Worm (Caenorhabditis elegans): ENCODE data around the gene lips-2.

The lips-2 gene

ce11 chrX:12273870-12274269, 11.7 kb upstream of the lips-2 start, which contains the start of gene H19J13.2:
TSS of gene H19J13.2 (minus strand) at chrX:12273970.
- TF ChIP-seq daf-16 (GFP tag; optimal IDR thresholded peaks at IDR 0.05): no peak
- no peak for TF ChIP-seq daf-16 (tag; optimal IDR thresholded peaks at IDR 0.05)
- no peak for TF ChIP-seq pqm-1 (tag; optimal IDR thresholded peaks at IDR 0.05)
- no peak for TF ChIP-seq dve-1 (tag; optimal IDR thresholded peaks at IDR 0.05; ENCODE audit: insufficient read depth)
- no peak for TF ChIP-seq F44E2.7 (GFP tag; IDR thresholded peaks at IDR 0.05)
- TF ChIP-seq spr-3 (GFP tag; optimal IDR thresholded peaks at IDR 0.05): no peak
- TF ChIP-seq nhr-28 (tag; optimal IDR thresholded peaks at IDR 0.05): no peak
- no peak for TF ChIP-seq lim-7 (GFP tag; IDR thresholded peaks at IDR 0.05)
- no peak for TF ChIP-seq attf-4 (tag; optimal IDR thresholded peaks at IDR 0.05)
- no peak for TF ChIP-seq aha-1 (tag)
- no peak for TF ChIP-seq mes-2 (tag; optimal IDR thresholded peaks at IDR 0.05; ENCODE audit: poor library complexity, severe bottlenecking)
- TF ChIP-seq nhr-25 (tag; optimal IDR thresholded peaks at IDR 0.05; ENCODE audit: borderline replicate concordance, insufficient read depth): no peak
- no peak for TF ChIP-seq egl-27 (tag; optimal IDR thresholded peaks at IDR 0.05)
- no peak for TF ChIP-seq hif-1 (tag; optimal IDR thresholded peaks at IDR 0.05)
- TF ChIP-seq daf-8 (GFP tag; IDR thresholded peaks at IDR 0.05): no peak
- no peak for TF ChIP-seq spr-1 (tag; optimal IDR thresholded peaks at IDR 0.05)
- TF ChIP-seq aly-2 (tag; optimal IDR thresholded peaks at IDR 0.05): no peak

DNA sequence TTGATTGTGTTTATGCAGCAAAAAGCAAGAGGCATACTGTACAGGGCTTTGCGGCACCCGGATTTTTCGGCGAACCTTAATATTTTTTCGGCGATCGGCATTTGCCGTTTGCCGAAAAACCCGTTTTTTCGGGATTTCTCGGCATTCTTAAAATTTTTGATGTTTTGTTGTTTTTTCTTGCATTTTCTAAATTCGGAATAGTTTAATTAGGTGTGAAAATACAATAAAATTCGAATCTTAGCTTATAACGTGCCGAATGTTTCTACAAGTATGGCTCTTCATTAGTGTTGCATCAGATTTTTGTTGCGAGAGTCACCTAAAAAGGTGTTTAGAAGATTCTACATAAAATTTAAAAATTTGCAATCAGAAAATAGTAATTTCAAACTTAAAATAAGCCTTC, 10.0 kb upstream of the lips-2 start, which contains the start of gene C04B4.6:
Gene C04B4.6, minus strand, starts transcription at position 101 of the 400 bp plus-strand sequence.
- TF ChIP-seq lir-3 (tag; optimal IDR thresholded peaks at IDR 0.05): no peak
- TF ChIP-seq tag-97 (GFP tag; IDR thresholded peaks at IDR 0.05): no peak
- no peak for TF ChIP-seq dpl-1 (GFP tag; optimal IDR thresholded peaks at IDR 0.05)
- TF ChIP-seq Y105C5A.15 (GFP tag; IDR thresholded peaks at IDR 0.05): no peak
- no peak for TF ChIP-seq vab-7 (GFP tag; IDR thresholded peaks at IDR 0.05)
- TF ChIP-seq duxl-1 (tag; optimal IDR thresholded peaks at IDR 0.05; ENCODE audit: poor library complexity): no peak
- no peak for TF ChIP-seq skn-1 (tag; optimal IDR thresholded peaks at IDR 0.05)
- no peak for TF ChIP-seq Y5F2A.4 (GFP tag; optimal IDR thresholded peaks at IDR 0.05)
- no peak for TF ChIP-seq unc-39 (tag; optimal IDR thresholded peaks at IDR 0.05)
- no peak for TF ChIP-seq Y75B8A.6 (GFP tag; IDR thresholded peaks at IDR 0.05)
- no peak for TF ChIP-seq zfp-2 (tag; optimal IDR thresholded peaks at IDR 0.05)
- no peak for TF ChIP-seq nhr-10 (tag; optimal IDR thresholded peaks at IDR 0.05)
- no peak for TF ChIP-seq mxl-2 (GFP tag; conservative IDR thresholded peaks at IDR 0.05)
- no peak for TF ChIP-seq pha-4 (GFP tag; IDR thresholded peaks at IDR 0.05)
- TF ChIP-seq pha-4 (tag; optimal IDR thresholded peaks at IDR 0.05): no peak
- no peak for TF ChIP-seq aly-2 (tag; optimal IDR thresholded peaks at IDR 0.05)
- no peak for TF ChIP-seq R02D3.7 (tag; optimal IDR thresholded peaks at IDR 0.05)
- TF ChIP-seq unc-130 (GFP tag; optimal IDR thresholded peaks at IDR 0.05): no peak

DNA sequence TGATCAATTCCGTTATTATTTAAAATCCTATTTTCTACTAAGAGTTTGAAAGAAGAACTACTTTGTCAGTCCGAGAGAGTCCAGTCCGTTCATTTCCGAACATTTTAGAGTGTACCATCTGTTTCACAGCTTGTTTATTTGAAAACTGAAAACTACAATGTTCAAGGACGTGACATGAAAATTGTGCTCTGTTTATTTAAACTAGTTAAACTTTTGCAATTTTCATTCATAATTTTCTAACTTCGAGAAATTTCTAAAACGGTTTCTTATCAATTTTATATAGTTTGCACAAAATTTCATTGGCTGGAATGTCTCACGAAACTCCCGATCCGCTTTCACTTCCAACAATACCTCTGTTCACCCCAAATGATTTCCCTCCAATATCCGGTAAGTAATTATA, 5.1 kb upstream of the lips-2 start, which contains the start of gene C04B4.1:
Gene C04B4.1, plus strand, starts transcription at position 301 of the 400 bp plus-strand sequence.
- TF ChIP-seq mdt-29 (GFP tag; IDR thresholded peaks at IDR 0.05): no peak
- TF ChIP-seq nhr-28 (tag; optimal IDR thresholded peaks at IDR 0.05): no peak
- no peak for TF ChIP-seq lin-13 (GFP tag; optimal IDR thresholded peaks at IDR 0.05)
- TF ChIP-seq ztf-11 (tag; optimal IDR thresholded peaks at IDR 0.05): no peak
- no peak for TF ChIP-seq pqm-1 (tag; optimal IDR thresholded peaks at IDR 0.05)
- TF ChIP-seq daf-12 (tag; optimal IDR thresholded peaks at IDR 0.05): no peak
- TF ChIP-seq lin-38 (GFP tag; IDR thresholded peaks at IDR 0.05): no peak
- no peak for TF ChIP-seq ztf-7 (tag; optimal IDR thresholded peaks at IDR 0.05)
- no peak for TF ChIP-seq zfp-3 (GFP tag; conservative IDR thresholded peaks at IDR 0.05)
- TF ChIP-seq F37D6.2 (tag; optimal IDR thresholded peaks at IDR 0.05): no peak
- TF ChIP-seq daf-19 (GFP tag; conservative IDR thresholded peaks at IDR 0.05): no peak
- TF ChIP-seq aha-1 (tag): no peak
- TF ChIP-seq Y105C5A.15 (GFP tag; IDR thresholded peaks at IDR 0.05): no peak
- TF ChIP-seq ceh-32 (tag; optimal IDR thresholded peaks at IDR 0.05; ENCODE audit: poor library complexity): no peak
- TF ChIP-seq F26F4.8 (GFP tag; conservative IDR thresholded peaks at IDR 0.05): no peak
- TF ChIP-seq vab-7 (GFP tag; IDR thresholded peaks at IDR 0.05): no peak
